Worm (Caenorhabditis elegans): ENCODE measurements around the gene F20D6.5.

Gene F20D6.5

ce11 chrV:8212816-8213215, 51.1 kb downstream of the F20D6.5 start:
- no peak for TF ChIP-seq skn-1 (tag; optimal IDR thresholded peaks at IDR 0.05)
- TF ChIP-seq nhr-21 (tag; optimal IDR thresholded peaks at IDR 0.05) = no peak
- no peak for TF ChIP-seq elt-3 (tag; optimal IDR thresholded peaks at IDR 0.05)
- TF ChIP-seq nhr-129 (tag; optimal IDR thresholded peaks at IDR 0.05) = no peak
- TF ChIP-seq unc-39 (tag; optimal IDR thresholded peaks at IDR 0.05) = no peak
- no peak for TF ChIP-seq dmd-4 (tag; optimal IDR thresholded peaks at IDR 0.05)
- peak; percentile 68 for TF ChIP-seq fos-1 (tag; optimal IDR thresholded peaks at IDR 0.05)
- no peak for TF ChIP-seq ztf-11 (tag; optimal IDR thresholded peaks at IDR 0.05)
- peak; percentile 25 for TF ChIP-seq sma-9 (GFP tag; optimal IDR thresholded peaks at IDR 0.05)
- TF ChIP-seq sma-9 (tag; optimal IDR thresholded peaks at IDR 0.05) = no peak
- TF ChIP-seq nhr-23 (tag; optimal IDR thresholded peaks at IDR 0.05) = no peak
- TF ChIP-seq nhr-10 (tag; optimal IDR thresholded peaks at IDR 0.05) = no peak
- no peak for TF ChIP-seq nhr-6 (tag; optimal IDR thresholded peaks at IDR 0.05)
- no peak for TF ChIP-seq elt-1 (tag; optimal IDR thresholded peaks at IDR 0.05)
- no peak for TF ChIP-seq blmp-1 (tag; optimal IDR thresholded peaks at IDR 0.05; ENCODE audit: insufficient read depth)
- TF ChIP-seq nhr-11 (tag; optimal IDR thresholded peaks at IDR 0.05) = no peak
- TF ChIP-seq F13H6.1 (tag; optimal IDR thresholded peaks at IDR 0.05) = no peak
- peak; percentile 8 for TF ChIP-seq gmeb-1 (tag; optimal IDR thresholded peaks at IDR 0.05)
- no peak for TF ChIP-seq lin-39 (tag; optimal IDR thresholded peaks at IDR 0.05)

ce11 chrV:8213868-8214267, 52.1 kb downstream of the F20D6.5 start, which contains the start of gene K07C11.7:
K07C11.7 (minus strand) TSS chrV:8213968.
- TF ChIP-seq snpc-4 (tag; optimal IDR thresholded peaks at IDR 0.05) (no peak), dmd-4 (tag; optimal IDR thresholded peaks at IDR 0.05) (no peak), nhr-6 (tag; optimal IDR thresholded peaks at IDR 0.05) (no peak), nhr-12 (tag; optimal IDR thresholded peaks at IDR 0.05) (no peak), sma-3 (GFP tag; optimal IDR thresholded peaks at IDR 0.05) (no peak), unc-55 (GFP tag; optimal IDR thresholded peaks at IDR 0.05) (no peak), peb-1 (tag; optimal IDR thresholded peaks at IDR 0.05) (no peak), nhr-23 (tag; optimal IDR thresholded peaks at IDR 0.05) (no peak), ceh-16 (tag; optimal IDR thresholded peaks at IDR 0.05) (no peak), nhr-21 (tag; optimal IDR thresholded peaks at IDR 0.05) (no peak), unc-62 (GFP tag; optimal IDR thresholded peaks at IDR 0.05) (no peak), elt-3 (tag; optimal IDR thresholded peaks at IDR 0.05) (no peak), zag-1 (tag; optimal IDR thresholded peaks at IDR 0.05) (no peak), blmp-1 (tag; optimal IDR thresholded peaks at IDR 0.05; ENCODE audit: insufficient read depth) (no peak), mab-5 (tag; optimal IDR thresholded peaks at IDR 0.05) (no peak)

All from whole organism, L2 larva.